Fruit fly (Drosophila melanogaster): ENCODE measurements around the gene Shawl.

dm6 chr2L:9424193-9424592, 9.2 kb upstream of the Shawl start:
- TF ChIP-seq CG1792 (GFP tag; optimal IDR thresholded peaks at IDR 0.05) (no peak), hb (GFP tag; IDR thresholded peaks at IDR 0.05; ENCODE audit: partially characterized antibody) (no peak), CG15696 (tag; optimal IDR thresholded peaks at IDR 0.05) (no peak), en (GFP tag; optimal IDR thresholded peaks at IDR 0.05) (no peak), lbe (GFP tag; optimal IDR thresholded peaks at IDR 0.05) (no peak), CG33213 (GFP tag; optimal IDR thresholded peaks at IDR 0.05) (no peak), CG7928 (GFP tag; optimal IDR thresholded peaks at IDR 0.05) (no peak), CG34224 (GFP tag; IDR thresholded peaks at IDR 0.05; ENCODE audit: partially characterized antibody) (no peak), dm (GFP tag; optimal IDR thresholded peaks at IDR 0.05) (no peak)
